Worm (Caenorhabditis elegans) whole organism, midembryonic: ENCODE data around the gene Y80D4G.2.

Experiments used
- T22C8.4 ChIP-seq: fragments of 200-800 bp; sonication (Bioruptor generic); IDR thresholded peaks from 2 replicates; pipeline ENCODE4 v1.3.6; 2022; ENCODE audit warnings: missing genetic modification characterization, missing compliant biosample characterization
- flt-1 ChIP-seq: fragments of 200-800 bp; sonication (Bioruptor generic); IDR thresholded peaks from 2 replicates; pipeline ENCODE4 v1.3.6; 2022; ENCODE audit warnings: missing genetic modification characterization, missing compliant biosample characterization
- tab-1 ChIP-seq: fragments of 200-800 bp; sonication (Bioruptor generic); IDR thresholded peaks from 2 replicates; pipeline ENCODE4 v1.3.6; 2022; ENCODE audit warnings: missing genetic modification characterization, missing compliant biosample characterization
- ztf-23 ChIP-seq: fragments of 200-800 bp; sonication (Bioruptor generic); IDR thresholded peaks from 2 replicates; pipeline ENCODE4 v1.3.6; 2022; ENCODE audit warnings: missing genetic modification reagents, missing genetic modification characterization, missing compliant biosample characterization

- TF ChIP-seq T22C8.4: no peak
- TF ChIP-seq flt-1 (GFP tag; lab: Robert Waterston, UW): no peak
- TF ChIP-seq ztf-23 (GFP tag; lab: Robert Waterston, UW): no peak
- TF ChIP-seq tab-1 (GFP tag; lab: Robert Waterston, UW): no peak
Measured at ce11 chrIII:7566098-7566497, 28.3 kb downstream of the Y80D4G.2 start, which contains the start of gene ttr-32.
